Worm (Caenorhabditis elegans) whole organism, midembryonic: Measurements from ENCODE around the gene C06E1.9.

Source experiments
- cog-1 ChIP-seq: sonication (generic microtip); optimal IDR thresholded peaks from 2 replicates; lab custom pipeline; 2016; ENCODE audit warnings: missing genetic modification characterization, missing compliant biosample characterization
- med-1 ChIP-seq: sonication (generic microtip); optimal IDR thresholded peaks from 2 replicates; lab custom pipeline; 2017; ENCODE audit warnings: missing genetic modification characterization, mild to moderate bottlenecking, missing compliant biosample characterization, antibody characterized with exemption, missing genetic modification reagents; ENCODE audit not compliant: insufficient read depth
- ref-1 ChIP-seq: fragments of 200-800 bp; sonication (Bioruptor generic); conservative IDR thresholded peaks from 2 replicates; pipeline ENCODE4 v1.3.6; 2022; ENCODE audit warnings: missing genetic modification reagents, missing genetic modification characterization, missing compliant biosample characterization
- ztf-23 ChIP-seq: fragments of 200-800 bp; sonication (Bioruptor generic); IDR thresholded peaks from 2 replicates; pipeline ENCODE4 v1.3.6; 2022; ENCODE audit warnings: missing genetic modification reagents, missing genetic modification characterization, missing compliant biosample characterization
- ztf-29 ChIP-seq: fragments of 200-800 bp; sonication (Bioruptor generic); IDR thresholded peaks from 2 replicates; pipeline ENCODE4 v1.3.6; 2022; ENCODE audit warnings: missing genetic modification reagents, missing genetic modification characterization, missing compliant biosample characterization

DNA sequence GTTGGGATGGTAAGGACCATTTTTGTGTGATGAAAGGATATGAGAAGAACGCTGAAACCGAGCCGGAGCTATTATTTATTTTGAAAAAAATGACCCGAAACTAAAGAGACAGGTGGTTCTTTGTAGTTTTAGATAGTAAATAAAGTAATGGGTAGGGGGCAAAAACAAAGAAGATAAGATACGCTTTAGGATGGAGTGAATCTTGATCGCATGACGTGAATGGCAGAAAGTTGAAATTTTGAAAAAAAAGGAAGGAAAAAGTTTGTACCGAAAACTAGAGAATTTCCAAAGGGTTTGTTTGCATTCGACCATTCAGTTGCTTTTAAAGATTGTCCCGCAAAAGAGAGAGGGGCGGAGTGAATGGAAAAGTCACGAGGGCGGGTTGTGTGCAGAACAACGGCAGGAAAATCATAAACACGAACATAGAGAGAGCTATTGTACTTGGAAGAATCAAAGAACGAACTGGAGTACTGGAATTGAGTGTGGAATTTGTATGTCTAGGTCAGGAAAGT, 44.3 kb upstream of the C06E1.9 start, which contains the start of gene F22B7.9:
- TF ChIP-seq ztf-29 (no peak), ztf-23 (GFP tag; lab: Robert Waterston, UW) (no peak), med-1 (GFP tag; lab: Kevin White, UChicago) (no peak), ref-1 (GFP tag; lab: Robert Waterston, UW) (no peak), cog-1 (tag; lab: Kevin White, UChicago) (no peak)
